Worm (Caenorhabditis elegans): ENCODE data around the gene C17C3.15.

- TF ChIP-seq nhr-23 (tag; optimal IDR thresholded peaks at IDR 0.05) = no peak
- TF ChIP-seq lin-13 (GFP tag; optimal IDR thresholded peaks at IDR 0.05) = no peak
- no peak for TF ChIP-seq nhr-12 (tag; optimal IDR thresholded peaks at IDR 0.05)
These were observed 8.8 kb downstream of the C17C3.15 start for ce11 chrII:5579236-5579635.

Measured in whole organism, L2 larva.